Fruit fly (Drosophila melanogaster) whole organism, embryonic: ENCODE data around the gene inc.

Source experiments
- ATbp ChIP-seq: fragments of 200-800 bp; sonication (Bioruptor generic); optimal IDR thresholded peaks from 2 replicates; lab custom pipeline; 2017; ENCODE audit warnings: missing biosample characterization, mild to moderate bottlenecking, missing genetic modification characterization, missing genetic modification reagents
- B-H2 ChIP-seq: fragments of 200-800 bp; sonication (Bioruptor generic); optimal IDR thresholded peaks from 2 replicates; lab custom pipeline; 2018; ENCODE audit warnings: missing biosample characterization, mild to moderate bottlenecking, missing genetic modification characterization
- CG1024 ChIP-seq: fragments of 200-800 bp; sonication (Bioruptor generic); IDR thresholded peaks from 2 replicates; pipeline ENCODE4 v1.3.6; 2022; ENCODE audit warnings: missing biosample characterization, missing genetic modification characterization
- CG11085 ChIP-seq: fragments of 200-800 bp; sonication (Bioruptor generic); IDR thresholded peaks from 2 replicates; pipeline ENCODE4 v1.3.6; 2022; ENCODE audit warnings: missing biosample characterization, missing genetic modification characterization
- CG13287 ChIP-seq: fragments of 200-800 bp; sonication (Bioruptor generic); IDR thresholded peaks from 2 replicates; pipeline ENCODE4 v1.3.6; 2022; ENCODE audit warnings: missing biosample characterization, missing genetic modification characterization; ENCODE audit not compliant: partially characterized antibody
- CG14014 ChIP-seq: fragments of 200-800 bp; sonication (Bioruptor generic); IDR thresholded peaks from 2 replicates; pipeline ENCODE4 v1.3.6; 2022; ENCODE audit warnings: missing biosample characterization, missing genetic modification characterization
- CG14667 ChIP-seq: fragments of 200-800 bp; sonication (Bioruptor generic); IDR thresholded peaks from 2 replicates; pipeline ENCODE4 v1.3.6; 2022; ENCODE audit warnings: missing biosample characterization, missing genetic modification characterization
- CG14860 ChIP-seq: fragments of 200-800 bp; sonication (Bioruptor generic); IDR thresholded peaks from 3 replicates; pipeline ENCODE4 v1.3.6; 2022; ENCODE audit warnings: missing biosample characterization, missing genetic modification characterization; ENCODE audit not compliant: partially characterized antibody
- CG14965 ChIP-seq: fragments of 200-800 bp; sonication (Bioruptor generic); optimal IDR thresholded peaks from 2 replicates; lab custom pipeline; 2016; ENCODE audit warnings: missing biosample characterization, missing genetic modification characterization, borderline replicate concordance
- CG17829 ChIP-seq: fragments of 200-800 bp; optimal IDR thresholded peaks from 2 replicates; lab custom pipeline; 2019; ENCODE audit warnings: missing biosample characterization, mild to moderate bottlenecking, missing genetic modification characterization, moderate library complexity
- CG18011 ChIP-seq: fragments of 200-800 bp; sonication (Bioruptor generic); optimal IDR thresholded peaks from 2 replicates; lab custom pipeline; 2017; ENCODE audit warnings: missing biosample characterization, missing genetic modification characterization, mild to moderate bottlenecking, moderate library complexity, missing genotype
- CG30020 ChIP-seq: fragments of 200-800 bp; optimal IDR thresholded peaks from 2 replicates; lab custom pipeline; 2019; ENCODE audit warnings: missing biosample characterization, mild to moderate bottlenecking, missing genetic modification characterization, moderate library complexity
- CG3281 ChIP-seq: fragments of 200-800 bp; sonication (Bioruptor generic); optimal IDR thresholded peaks from 3 replicates; lab custom pipeline; 2017; ENCODE audit warnings: missing biosample characterization, mild to moderate bottlenecking, missing genetic modification characterization
- CG34224 ChIP-seq: fragments of 200-800 bp; sonication (Bioruptor generic); IDR thresholded peaks from 3 replicates; pipeline ENCODE4 v1.3.6; 2022; ENCODE audit warnings: missing biosample characterization, missing genetic modification characterization; ENCODE audit not compliant: partially characterized antibody
- CG34376 ChIP-seq: fragments of 200-800 bp; sonication (Bioruptor generic); optimal IDR thresholded peaks from 2 replicates; lab custom pipeline; 2018; ENCODE audit warnings: missing biosample characterization, mild to moderate bottlenecking, missing genetic modification characterization
- CG4820 ChIP-seq: fragments of 200-800 bp; sonication (Bioruptor generic); optimal IDR thresholded peaks from 3 replicates; lab custom pipeline; 2016; ENCODE audit warnings: missing biosample characterization, missing genetic modification characterization
- CG6791 ChIP-seq: fragments of 200-800 bp; sonication (Bioruptor generic); IDR thresholded peaks from 3 replicates; pipeline ENCODE4 v1.3.6; 2022; ENCODE audit warnings: missing biosample characterization, missing genetic modification characterization; ENCODE audit not compliant: partially characterized antibody
- CG7745 ChIP-seq: fragments of 200-800 bp; sonication (Bioruptor generic); optimal IDR thresholded peaks from 2 replicates; lab custom pipeline; 2018; ENCODE audit warnings: missing biosample characterization, mild to moderate bottlenecking, missing genetic modification characterization, moderate library complexity
- CG9609 ChIP-seq: fragments of 200-800 bp; sonication (Bioruptor generic); optimal IDR thresholded peaks from 3 replicates; lab custom pipeline; 2016; ENCODE audit warnings: missing biosample characterization, missing genetic modification characterization
- Camta ChIP-seq: fragments of 200-800 bp; sonication (Bioruptor generic); optimal IDR thresholded peaks from 2 replicates; lab custom pipeline; 2016; ENCODE audit warnings: missing biosample characterization, missing genetic modification characterization
- D19A ChIP-seq: fragments of 200-800 bp; optimal IDR thresholded peaks from 3 replicates; lab custom pipeline; 2019; ENCODE audit warnings: missing biosample characterization, mild to moderate bottlenecking, missing genetic modification characterization, moderate library complexity
- Hand ChIP-seq: fragments of 200-800 bp; sonication (Bioruptor generic); optimal IDR thresholded peaks from 2 replicates; lab custom pipeline; 2017; ENCODE audit warnings: mild to moderate bottlenecking, missing biosample characterization, missing genetic modification reagents, missing genetic modification characterization
- Kr ChIP-seq: fragments of 200-800 bp; sonication (Bioruptor generic); optimal IDR thresholded peaks from 2 replicates; lab custom pipeline; 2017; ENCODE audit warnings: missing biosample characterization, mild to moderate bottlenecking, missing genetic modification characterization
- MBD-R2 ChIP-seq: fragments of 200-800 bp; sonication (Bioruptor generic); IDR thresholded peaks from 2 replicates; pipeline ENCODE4 v1.3.6; 2022; ENCODE audit warnings: missing biosample characterization, missing genetic modification characterization
- NC2α ChIP-seq: fragments of 200-800 bp; sonication (Bioruptor generic); optimal IDR thresholded peaks from 2 replicates; lab custom pipeline; 2016; ENCODE audit warnings: missing biosample characterization, missing genetic modification characterization
- Oli ChIP-seq: fragments of 200-800 bp; sonication (Bioruptor generic); optimal IDR thresholded peaks from 2 replicates; lab custom pipeline; 2018; ENCODE audit warnings: missing biosample characterization, mild to moderate bottlenecking, missing genetic modification characterization, moderate library complexity
- Rx ChIP-seq: fragments of 200-800 bp; sonication (Bioruptor generic); IDR thresholded peaks from 2 replicates; pipeline ENCODE4 v1.3.6; 2022; ENCODE audit warnings: missing biosample characterization, missing genetic modification characterization
- cg ChIP-seq: fragments of 200-800 bp; sonication (Bioruptor generic); optimal IDR thresholded peaks from 3 replicates; lab custom pipeline; 2019; ENCODE audit warnings: missing biosample characterization, mild to moderate bottlenecking, missing genetic modification characterization, moderate library complexity
- corto ChIP-seq: fragments of 200-800 bp; sonication (Bioruptor generic); optimal IDR thresholded peaks from 2 replicates; lab custom pipeline; 2016; ENCODE audit warnings: missing biosample characterization, mild to moderate bottlenecking, missing genetic modification characterization, moderate library complexity
- da ChIP-seq: fragments of 200-800 bp; sonication (Bioruptor generic); optimal IDR thresholded peaks from 2 replicates; lab custom pipeline; 2016; ENCODE audit warnings: missing biosample characterization, missing genetic modification characterization
- eve ChIP-seq, 2 experiments: fragments of >200 bp; optimal IDR thresholded peaks; 2 replicates each; lab custom pipeline; 2017; ENCODE audit warnings: missing biosample characterization in 2 of 2, missing genetic modification characterization in 2 of 2
- eyg ChIP-seq: fragments of 200-800 bp; sonication (Bioruptor generic); optimal IDR thresholded peaks from 3 replicates; lab custom pipeline; 2016; ENCODE audit warnings: missing biosample characterization, missing genetic modification characterization
- gce ChIP-seq: fragments of 200-800 bp; sonication (Bioruptor generic); IDR thresholded peaks from 3 replicates; pipeline ENCODE4 v1.3.6; 2022; ENCODE audit warnings: missing biosample characterization, missing genetic modification characterization
- hbn ChIP-seq: fragments of 200-800 bp; sonication (Bioruptor generic); IDR thresholded peaks from 2 replicates; pipeline ENCODE4 v1.3.6; 2022; ENCODE audit warnings: missing biosample characterization, missing genetic modification characterization; ENCODE audit not compliant: partially characterized antibody
- inv ChIP-seq: fragments of 200-800 bp; sonication (Bioruptor generic); IDR thresholded peaks from 2 replicates; pipeline ENCODE4 v1.3.6; 2022; ENCODE audit warnings: missing biosample characterization, missing genetic modification characterization; ENCODE audit not compliant: partially characterized antibody
- kay ChIP-seq: fragments of 200-800 bp; sonication (Bioruptor generic); optimal IDR thresholded peaks from 2 replicates; lab custom pipeline; 2016; ENCODE audit warnings: missing biosample characterization, missing genetic modification characterization
- maf-S ChIP-seq: fragments of 200-800 bp; sonication (Bioruptor generic); optimal IDR thresholded peaks from 2 replicates; lab custom pipeline; 2016; ENCODE audit warnings: missing biosample characterization, missing genetic modification characterization
- odd ChIP-seq: fragments of 200-800 bp; sonication (Bioruptor generic); optimal IDR thresholded peaks from 2 replicates; lab custom pipeline; 2017; ENCODE audit warnings: missing biosample characterization, mild to moderate bottlenecking, missing genetic modification characterization
- p53 ChIP-seq: fragments of 200-800 bp; sonication (Bioruptor generic); optimal IDR thresholded peaks from 2 replicates; lab custom pipeline; 2016; ENCODE audit warnings: missing biosample characterization, missing genetic modification characterization
- peb ChIP-seq: fragments of 200-800 bp; sonication (Bioruptor generic); IDR thresholded peaks from 2 replicates; pipeline ENCODE4 v1.3.6; 2022; ENCODE audit warnings: missing biosample characterization, missing genetic modification characterization
- row ChIP-seq: fragments of 200-800 bp; sonication (Bioruptor generic); IDR thresholded peaks from 3 replicates; pipeline ENCODE4 v1.3.6; 2022; ENCODE audit warnings: missing biosample characterization, missing genetic modification characterization
- run ChIP-seq: fragments of 200-800 bp; sonication (Bioruptor generic); optimal IDR thresholded peaks from 3 replicates; lab custom pipeline; 2018; ENCODE audit warnings: missing biosample characterization, mild to moderate bottlenecking, missing genetic modification characterization
- sisA ChIP-seq: fragments of 200-800 bp; sonication (Bioruptor generic); IDR thresholded peaks from 2 replicates; pipeline ENCODE4 v1.3.6; 2022; ENCODE audit warnings: missing biosample characterization, missing genetic modification characterization
- so ChIP-seq: fragments of 200-800 bp; sonication (Bioruptor generic); IDR thresholded peaks from 3 replicates; pipeline ENCODE4 v1.3.6; 2022; ENCODE audit warnings: missing biosample characterization, missing genetic modification characterization
- sqz ChIP-seq: fragments of 200-800 bp; sonication (Bioruptor generic); optimal IDR thresholded peaks from 3 replicates; lab custom pipeline; 2018; ENCODE audit warnings: missing biosample characterization, mild to moderate bottlenecking, missing genetic modification characterization
- stwl ChIP-seq: fragments of 200-800 bp; sonication (Bioruptor generic); optimal IDR thresholded peaks from 3 replicates; lab custom pipeline; 2018; ENCODE audit warnings: missing biosample characterization, mild to moderate bottlenecking, missing genetic modification characterization, moderate library complexity
- tap ChIP-seq: fragments of 200-800 bp; optimal IDR thresholded peaks from 3 replicates; lab custom pipeline; 2019; ENCODE audit warnings: missing biosample characterization, mild to moderate bottlenecking, missing genetic modification characterization, moderate library complexity
- twi ChIP-seq: fragments of 200-800 bp; optimal IDR thresholded peaks from 2 replicates; lab custom pipeline; 2019; ENCODE audit warnings: missing biosample characterization, mild to moderate bottlenecking, missing genetic modification characterization, moderate library complexity
- wor ChIP-seq: fragments of 200-800 bp; sonication (Bioruptor generic); IDR thresholded peaks from 2 replicates; pipeline ENCODE4 v1.3.6; 2022; ENCODE audit warnings: missing biosample characterization, missing genetic modification characterization
- zen ChIP-seq: fragments of 200-800 bp; sonication (Bioruptor generic); optimal IDR thresholded peaks from 3 replicates; lab custom pipeline; 2018; ENCODE audit warnings: missing biosample characterization, mild to moderate bottlenecking, missing genetic modification characterization, moderate library complexity
- zfh2 ChIP-seq: fragments of 200-800 bp; sonication (Bioruptor generic); optimal IDR thresholded peaks from 2 replicates; lab custom pipeline; 2016; ENCODE audit warnings: missing biosample characterization, missing genetic modification characterization

Gene inc

dm6 chrX:1476848-1477247 lies 6.4 kb upstream of the inc start, which contains the start of the genes Rab27 and mei-38 (continued):
- peak; percentile 9 for TF ChIP-seq Camta (GFP tag; lab: Kevin White, UChicago)
- TF ChIP-seq zen, result peak; percentile 53
- TF ChIP-seq maf-S (GFP tag; lab: Kevin White, UChicago), result no peak
- TF ChIP-seq CG14667 (GFP tag; lab: Robert Waterston, UW), result no peak
- TF ChIP-seq tap (tag; lab: Kevin White, UChicago), result no peak
- TF ChIP-seq CG14965 (GFP tag; lab: Kevin White, UChicago), result no peak
- no peak for TF ChIP-seq CG34376 (GFP tag; lab: Kevin White, UChicago)
- no peak for TF ChIP-seq CG7745 (tag; lab: Kevin White, UChicago)
- no peak for TF ChIP-seq CG11085 (GFP tag; lab: Robert Waterston, UW)
- no peak for TF ChIP-seq twi (tag; lab: Kevin White, UChicago)
- no peak for TF ChIP-seq NC2α
- no peak for TF ChIP-seq Hand (GFP tag; lab: Kevin White, UChicago)
- TF ChIP-seq CG3281 (GFP tag; lab: Kevin White, UChicago), result no peak
- TF ChIP-seq zfh2, result peak; percentile 53
- no peak for TF ChIP-seq Kr
- no peak for TF ChIP-seq Oli
- TF ChIP-seq CG4820 (GFP tag; lab: Kevin White, UChicago), result peak; percentile 12
- TF ChIP-seq D19A (tag; lab: Kevin White, UChicago), result no peak
- TF ChIP-seq cg (GFP tag; lab: Kevin White, UChicago), result no peak
- TF ChIP-seq CG18011 (GFP tag; lab: Kevin White, UChicago), result no peak
- TF ChIP-seq CG9609 (GFP tag; lab: Kevin White, UChicago), result peak; percentile 42
- no peak for TF ChIP-seq CG30020 (tag; lab: Kevin White, UChicago)
- no peak for TF ChIP-seq so (GFP tag; lab: Robert Waterston, UW)
- no peak for TF ChIP-seq sqz (GFP tag; lab: Kevin White, UChicago)
- TF ChIP-seq peb (GFP tag; lab: Robert Waterston, UW), result no peak
- peak; percentile 67 for TF ChIP-seq MBD-R2 (GFP tag; lab: Robert Waterston, UW)
- peak; percentile 74 for TF ChIP-seq CG6791 (GFP tag; lab: Robert Waterston, UW)
- no peak for TF ChIP-seq wor (GFP tag; lab: Robert Waterston, UW)
- TF ChIP-seq CG13287 (GFP tag; lab: Robert Waterston, UW), result peak; percentile 80
- TF ChIP-seq hbn, result peak; percentile 57; the same call in 1 of the 2 replicates
- TF ChIP-seq p53 (GFP tag; lab: Kevin White, UChicago), result no peak
- TF ChIP-seq odd (GFP tag; lab: Kevin White, UChicago), result no peak
- no peak for TF ChIP-seq CG1024
- peak; percentile 23 for TF ChIP-seq stwl
- no peak for TF ChIP-seq Rx (GFP tag; lab: Robert Waterston, UW)
- TF ChIP-seq kay (GFP tag; lab: Kevin White, UChicago), result no peak
- TF ChIP-seq CG34224 (GFP tag; lab: Robert Waterston, UW), result peak; percentile 68
- peak; percentile 11 for TF ChIP-seq B-H2 (GFP tag; lab: Kevin White, UChicago)
- TF ChIP-seq da (GFP tag; lab: Kevin White, UChicago), result no peak
- TF ChIP-seq CG17829 (tag; lab: Kevin White, UChicago), result no peak
- TF ChIP-seq ATbp (GFP tag; lab: Kevin White, UChicago), result no peak
- no peak for TF ChIP-seq corto
- no peak for TF ChIP-seq run
- no peak for TF ChIP-seq eyg (GFP tag; lab: Kevin White, UChicago)
- no peak for TF ChIP-seq CG14014 (GFP tag; lab: Robert Waterston, UW)
- no peak for TF ChIP-seq CG14860 (GFP tag; lab: Robert Waterston, UW)
- TF ChIP-seq sisA (GFP tag; lab: Robert Waterston, UW), result no peak
- no peak for TF ChIP-seq eve (GFP tag; optimal IDR thresholded peaks at IDR 0.05; lab: Kevin White, UChicago)
- peak; percentile 60; the same call in 1 of the 2 replicates for TF ChIP-seq inv
- no peak for TF ChIP-seq gce
- TF ChIP-seq row (GFP tag; lab: Robert Waterston, UW), result peak; percentile 8; the same call in 1 of the 3 replicates
